Fruit fly (Drosophila melanogaster) whole organism, embryonic: ENCODE measurements around the gene CG14229.

Experiments used
- Bteb2 ChIP-seq: fragments of 200-800 bp; sonication (Bioruptor generic); optimal IDR thresholded peaks from 2 replicates; lab custom pipeline; 2016; ENCODE audit warnings: missing biosample characterization, missing genetic modification characterization
- CG14710 ChIP-seq: fragments of 200-800 bp; sonication (Bioruptor generic); optimal IDR thresholded peaks from 3 replicates; lab custom pipeline; 2019; ENCODE audit warnings: missing biosample characterization, mild to moderate bottlenecking, missing genetic modification characterization, moderate library complexity
- CG4730 ChIP-seq: fragments of 200-800 bp; sonication (Bioruptor generic); IDR thresholded peaks from 2 replicates; pipeline ENCODE4 v1.3.6; 2022; ENCODE audit warnings: missing biosample characterization, missing genetic modification characterization
- CG5245 ChIP-seq: fragments of 200-800 bp; sonication (Bioruptor generic); optimal IDR thresholded peaks from 3 replicates; lab custom pipeline; 2016; ENCODE audit warnings: missing biosample characterization, missing genetic modification characterization
- CG9876 ChIP-seq: fragments of 200-800 bp; sonication (Bioruptor generic); optimal IDR thresholded peaks from 2 replicates; lab custom pipeline; 2016; ENCODE audit warnings: missing biosample characterization, missing genetic modification characterization
- CrebB ChIP-seq: fragments of 200-800 bp; sonication (Bioruptor generic); optimal IDR thresholded peaks from 3 replicates; lab custom pipeline; 2018; ENCODE audit warnings: missing biosample characterization, mild to moderate bottlenecking, missing genetic modification characterization
- Hmr ChIP-seq: fragments of 200-800 bp; sonication (Bioruptor generic); optimal IDR thresholded peaks from 3 replicates; lab custom pipeline; 2017; ENCODE audit warnings: mild to moderate bottlenecking, missing biosample characterization, missing genetic modification reagents, missing genetic modification characterization
- MESR4 ChIP-seq: fragments of 200-800 bp; sonication (Bioruptor generic); optimal IDR thresholded peaks from 2 replicates; lab custom pipeline; 2018; ENCODE audit warnings: missing biosample characterization, mild to moderate bottlenecking, missing genetic modification characterization, moderate library complexity
- Optix ChIP-seq: fragments of 200-800 bp; sonication (Bioruptor generic); IDR thresholded peaks from 3 replicates; pipeline ENCODE4 v1.3.6; 2022; ENCODE audit warnings: missing biosample characterization, missing genetic modification characterization
- Pdp1 ChIP-seq, 2 experiments: fragments of 200-800 bp; sonication (Bioruptor generic); optimal IDR thresholded peaks; 3 replicates each; lab custom pipeline; 2016; ENCODE audit warnings: missing biosample characterization in 2 of 2, missing genetic modification characterization in 2 of 2, mild to moderate bottlenecking in 1 of 2, moderate library complexity in 1 of 2
- Scr ChIP-seq: fragments of 200-800 bp; sonication (Bioruptor generic); IDR thresholded peaks from 2 replicates; pipeline ENCODE4 v1.3.6; 2022; ENCODE audit warnings: missing biosample characterization, missing genetic modification characterization; ENCODE audit not compliant: partially characterized antibody
- ham ChIP-seq: fragments of 200-800 bp; sonication (Bioruptor generic); IDR thresholded peaks from 2 replicates; pipeline ENCODE4 v1.3.6; 2022; ENCODE audit warnings: missing biosample characterization, missing genetic modification characterization
- nom ChIP-seq: fragments of 200-800 bp; sonication (Bioruptor generic); optimal IDR thresholded peaks from 2 replicates; lab custom pipeline; 2017; ENCODE audit warnings: missing biosample characterization, missing genetic modification characterization, mild to moderate bottlenecking, moderate library complexity, missing genetic modification reagents
- schlank ChIP-seq: fragments of 200-800 bp; sonication (Bioruptor generic); optimal IDR thresholded peaks from 2 replicates; lab custom pipeline; 2018; ENCODE audit warnings: missing biosample characterization, mild to moderate bottlenecking, missing genetic modification characterization
- sob ChIP-seq: fragments of 200-800 bp; sonication (Bioruptor generic); IDR thresholded peaks from 2 replicates; pipeline ENCODE4 v1.3.6; 2022; ENCODE audit warnings: missing biosample characterization, missing genetic modification characterization
- sug ChIP-seq: fragments of 200-800 bp; optimal IDR thresholded peaks from 2 replicates; lab custom pipeline; 2019; ENCODE audit warnings: missing biosample characterization, mild to moderate bottlenecking, missing genetic modification characterization, moderate library complexity

The CG14229 gene

DNA sequence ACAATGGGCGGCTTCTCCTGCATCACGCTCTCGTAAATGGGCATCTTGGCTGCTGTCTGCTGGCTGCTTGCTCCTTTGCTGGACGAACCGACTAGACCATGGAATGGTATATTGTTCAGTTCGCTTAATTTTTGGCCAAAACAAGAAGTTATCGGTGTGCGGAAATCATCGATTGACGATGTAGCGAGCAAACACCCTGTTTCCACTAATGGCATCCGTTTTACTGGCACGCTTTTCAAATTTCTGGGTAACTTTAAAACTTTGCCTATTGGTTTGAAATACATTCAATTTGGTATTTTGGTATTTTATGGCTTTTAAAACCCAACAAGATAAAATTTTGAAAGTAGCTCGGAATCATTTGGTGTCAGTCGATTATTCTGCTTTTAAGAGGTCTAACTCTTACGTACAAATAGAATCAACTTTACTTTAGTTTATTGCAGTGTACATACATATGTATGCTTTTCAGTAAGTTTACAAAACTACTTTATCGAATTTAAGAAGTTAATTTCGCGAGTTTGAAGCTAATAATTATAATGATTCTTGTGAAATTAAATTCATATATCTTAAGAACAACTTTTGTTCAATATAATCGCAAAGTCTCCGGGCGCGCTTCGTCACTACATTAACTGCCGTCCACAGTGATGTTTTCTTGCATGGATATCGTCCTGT is 49.0 kb downstream of the CG14229 start, which contains the start of gene Arp10 (continued):
- TF ChIP-seq sug (tag; lab: Kevin White, UChicago) (peak; percentile 26), schlank (tag; lab: Kevin White, UChicago) (no peak), CG4730 (no peak), CG5245 (GFP tag; lab: Kevin White, UChicago) (no peak), CG14710 (tag; lab: Kevin White, UChicago) (peak; percentile 54), nom (GFP tag; lab: Kevin White, UChicago) (no peak), CrebB (tag; lab: Kevin White, UChicago) (no peak), ham (GFP tag; lab: Robert Waterston, UW) (no peak), Hmr (GFP tag; lab: Kevin White, UChicago) (no peak), Optix (no peak), Bteb2 (GFP tag; lab: Kevin White, UChicago) (no peak), Scr (GFP tag; lab: Robert Waterston, UW) (peak; percentile 51), Pdp1 (GFP tag; optimal IDR thresholded peaks at IDR 0.05; lab: Kevin White, UChicago) (peak; percentile 23 to 27), sob (GFP tag; lab: Robert Waterston, UW) (no peak), MESR4 (peak; percentile 66), CG9876 (GFP tag; lab: Kevin White, UChicago) (no peak)
